Worm (Caenorhabditis elegans): ENCODE measurements around the gene srh-204.

- TF ChIP-seq unc-86 (tag; optimal IDR thresholded peaks at IDR 0.05) (no peak), ztf-16 (tag; optimal IDR thresholded peaks at IDR 0.05) (no peak)
Observed at ce11 chrV:4264516-4264915, 24.3 kb upstream of the srh-204 start, which contains the start of gene srt-35.
